Worm (Caenorhabditis elegans) whole organism, early embryonic: ENCODE results near the gene col-87.

ENCODE experiments used
- B0310.2 ChIP-seq: sonication (generic microtip); optimal IDR thresholded peaks from 2 replicates; lab custom pipeline; 2016; ENCODE audit warnings: mild to moderate bottlenecking, missing genetic modification characterization, missing compliant biosample characterization
- F13C5.2 ChIP-seq: sonication (generic microtip); optimal IDR thresholded peaks from 2 replicates; lab custom pipeline; 2017; ENCODE audit warnings: mild to moderate bottlenecking, missing genetic modification characterization, inconsistent platforms, missing compliant biosample characterization
- aly-1 ChIP-seq: sonication (generic microtip); optimal IDR thresholded peaks from 2 replicates; lab custom pipeline; 2016; ENCODE audit warnings: missing genetic modification characterization, missing compliant biosample characterization
- ama-1 ChIP-seq: fragments of 150-350 bp; optimal IDR thresholded peaks from 2 replicates; lab custom pipeline; 2014
- ceh-13 ChIP-seq: fragments of 200-800 bp; sonication (Bioruptor generic); optimal IDR thresholded peaks from 2 replicates; lab custom pipeline; 2018; ENCODE audit warnings: mild to moderate bottlenecking, missing genetic modification characterization, missing compliant biosample characterization
- ceh-36 ChIP-seq: sonication (generic microtip); optimal IDR thresholded peaks from 2 replicates; lab custom pipeline; 2016; ENCODE audit warnings: missing genetic modification characterization, inconsistent platforms, missing compliant biosample characterization
- ets-7 ChIP-seq: sonication (generic microtip); optimal IDR thresholded peaks from 2 replicates; lab custom pipeline; 2016; ENCODE audit warnings: missing genotype, missing genetic modification characterization, missing compliant biosample characterization
- flt-1 ChIP-seq: fragments of 200-800 bp; sonication (Bioruptor generic); IDR thresholded peaks from 2 replicates; pipeline ENCODE4 v1.3.6; 2022; ENCODE audit warnings: missing genetic modification characterization, missing compliant biosample characterization
- hmbx-1 ChIP-seq: sonication (generic microtip); optimal IDR thresholded peaks from 2 replicates; lab custom pipeline; 2016; ENCODE audit warnings: mild to moderate bottlenecking, missing genetic modification characterization, missing compliant biosample characterization
- hmg-4 ChIP-seq: fragments of 200-800 bp; sonication (Bioruptor generic); optimal IDR thresholded peaks from 2 replicates; lab custom pipeline; 2018; ENCODE audit warnings: mild to moderate bottlenecking, missing genetic modification characterization, missing compliant biosample characterization
- hnd-1 ChIP-seq: sonication (generic microtip); optimal IDR thresholded peaks from 2 replicates; lab custom pipeline; 2016; ENCODE audit warnings: missing genetic modification characterization, missing compliant biosample characterization
- pes-1 ChIP-seq: fragments of 200-800 bp; sonication (Bioruptor generic); IDR thresholded peaks from 2 replicates; pipeline ENCODE4 v1.3.6; 2022; ENCODE audit warnings: missing genetic modification reagents, missing genetic modification characterization, missing compliant biosample characterization
- scrt-1 ChIP-seq: fragments of 200-800 bp; sonication (Bioruptor generic); IDR thresholded peaks from 2 replicates; pipeline ENCODE4 v1.3.6; 2022; ENCODE audit warnings: missing genetic modification characterization, missing compliant biosample characterization
- sea-1 ChIP-seq: fragments of 200-800 bp; sonication (Bioruptor generic); conservative IDR thresholded peaks from 2 replicates; pipeline ENCODE4 v1.3.6; 2022; ENCODE audit warnings: missing genetic modification characterization, missing compliant biosample characterization
- tbx-11 ChIP-seq: fragments of 200-800 bp; sonication (Bioruptor generic); IDR thresholded peaks from 2 replicates; pipeline ENCODE4 v1.3.6; 2022; ENCODE audit warnings: missing genetic modification characterization, missing compliant biosample characterization
- tbx-37 ChIP-seq: fragments of 200-800 bp; sonication (Bioruptor generic); conservative IDR thresholded peaks from 2 replicates; pipeline ENCODE4 v1.3.6; 2022; ENCODE audit warnings: missing genetic modification reagents, missing genetic modification characterization, missing compliant biosample characterization
- tra-4 ChIP-seq: sonication (generic microtip); optimal IDR thresholded peaks from 2 replicates; lab custom pipeline; 2017; ENCODE audit warnings: missing genetic modification characterization, missing compliant biosample characterization

The col-87 gene

ce11 chrII:14104470-14104869 lies 10.0 kb upstream of the col-87 start, which contains the start of gene gur-4:
Gene gur-4 (plus strand): TSS chrII:14104770.
- TF ChIP-seq pes-1 (GFP tag; lab: Robert Waterston, UW) (no peak), hmg-4 (GFP tag; lab: Kevin White, UChicago) (no peak), ceh-13 (GFP tag; lab: Kevin White, UChicago) (no peak), flt-1 (GFP tag; lab: Robert Waterston, UW) (no peak), ama-1 (lab: Kevin White, UChicago) (no peak), scrt-1 (GFP tag; lab: Robert Waterston, UW) (no peak), ceh-36 (tag; lab: Kevin White, UChicago) (no peak), ets-7 (tag; lab: Kevin White, UChicago) (no peak), B0310.2 (no peak), hmbx-1 (tag; lab: Kevin White, UChicago) (no peak), tbx-11 (GFP tag; lab: Robert Waterston, UW) (no peak), tbx-37 (GFP tag; lab: Robert Waterston, UW) (no peak), tra-4 (tag; lab: Kevin White, UChicago) (no peak)

ce11 chrII:14102112-14102511 lies 7.6 kb upstream of the col-87 start:
- TF ChIP-seq hmbx-1 (tag; lab: Kevin White, UChicago), result no peak
- no peak for TF ChIP-seq flt-1 (GFP tag; lab: Robert Waterston, UW)
- no peak for TF ChIP-seq ceh-36 (tag; lab: Kevin White, UChicago)
- no peak for TF ChIP-seq tbx-37 (GFP tag; lab: Robert Waterston, UW)
- no peak for TF ChIP-seq tra-4 (tag; lab: Kevin White, UChicago)
- TF ChIP-seq aly-1, result no peak
- no peak for TF ChIP-seq ama-1 (lab: Kevin White, UChicago)
- no peak for TF ChIP-seq hnd-1 (tag; lab: Kevin White, UChicago)
- TF ChIP-seq F13C5.2, result no peak
- no peak for TF ChIP-seq pes-1 (GFP tag; lab: Robert Waterston, UW)
- no peak for TF ChIP-seq hmg-4 (GFP tag; lab: Kevin White, UChicago)
- no peak for TF ChIP-seq B0310.2
- no peak for TF ChIP-seq ets-7 (tag; lab: Kevin White, UChicago)
- no peak for TF ChIP-seq ceh-13 (GFP tag; lab: Kevin White, UChicago)
- no peak for TF ChIP-seq sea-1 (GFP tag; lab: Robert Waterston, UW)
- no peak for TF ChIP-seq tbx-11 (GFP tag; lab: Robert Waterston, UW)
- no peak for TF ChIP-seq scrt-1 (GFP tag; lab: Robert Waterston, UW)

- no peak for TF ChIP-seq hmbx-1 (tag; lab: Kevin White, UChicago)
- TF ChIP-seq ets-7 (tag; lab: Kevin White, UChicago), result no peak
- no peak for TF ChIP-seq ceh-13 (GFP tag; lab: Kevin White, UChicago)
Measured at ce11 chrII:14100963-14101362, 6.5 kb upstream of the col-87 start, which contains the start of gene bkip-1. Gene bkip-1 (plus strand): TSS chrII:14101263.

ce11 chrII:14098348-14098747 lies 3.9 kb upstream of the col-87 start:
- no peak for TF ChIP-seq hmg-4 (GFP tag; lab: Kevin White, UChicago)
- TF ChIP-seq ceh-36 (tag; lab: Kevin White, UChicago), result no peak
- TF ChIP-seq ets-7 (tag; lab: Kevin White, UChicago), result no peak
- TF ChIP-seq ama-1 (lab: Kevin White, UChicago), result no peak
- TF ChIP-seq scrt-1 (GFP tag; lab: Robert Waterston, UW), result no peak
- no peak for TF ChIP-seq aly-1
- no peak for TF ChIP-seq pes-1 (GFP tag; lab: Robert Waterston, UW)

- no peak for TF ChIP-seq ceh-36 (tag; lab: Kevin White, UChicago)
Measured at ce11 chrII:14097518-14097917, 3.0 kb upstream of the col-87 start, which contains the start of gene Y39G8C.2. Gene Y39G8C.2 (minus strand): TSS chrII:14097618.

- TF ChIP-seq pes-1 (GFP tag; lab: Robert Waterston, UW), result no peak
- peak; percentile 42 for TF ChIP-seq aly-1
Measured at ce11 chrII:14096814-14097213, 2.3 kb upstream of the col-87 start.

- no peak for TF ChIP-seq ceh-36 (tag; lab: Kevin White, UChicago)
- TF ChIP-seq pes-1 (GFP tag; lab: Robert Waterston, UW), result 0 out of 2 replicates have a peak, but pooled peaks have one; percentile 21
Measured at ce11 chrII:14095875-14096274, 1.4 kb upstream of the col-87 start.

- TF ChIP-seq B0310.2 (no peak), tra-4 (tag; lab: Kevin White, UChicago) (no peak), ama-1 (lab: Kevin White, UChicago) (no peak), tbx-37 (GFP tag; lab: Robert Waterston, UW) (no peak), ets-7 (tag; lab: Kevin White, UChicago) (no peak), ceh-13 (GFP tag; lab: Kevin White, UChicago) (no peak), scrt-1 (GFP tag; lab: Robert Waterston, UW) (no peak), pes-1 (GFP tag; lab: Robert Waterston, UW) (no peak), F13C5.2 (no peak), aly-1 (no peak), flt-1 (GFP tag; lab: Robert Waterston, UW) (no peak), hmbx-1 (tag; lab: Kevin White, UChicago) (no peak), sea-1 (GFP tag; lab: Robert Waterston, UW) (no peak), hmg-4 (GFP tag; lab: Kevin White, UChicago) (no peak), hnd-1 (tag; lab: Kevin White, UChicago) (no peak), tbx-11 (GFP tag; lab: Robert Waterston, UW) (no peak), ceh-36 (tag; lab: Kevin White, UChicago) (no peak)
Measured at ce11 chrII:14091182-14091581, 3.3 kb downstream of the col-87 start.
